Worm (Caenorhabditis elegans): Measurements from ENCODE around the gene nlp-33.

Gene nlp-33

DNA sequence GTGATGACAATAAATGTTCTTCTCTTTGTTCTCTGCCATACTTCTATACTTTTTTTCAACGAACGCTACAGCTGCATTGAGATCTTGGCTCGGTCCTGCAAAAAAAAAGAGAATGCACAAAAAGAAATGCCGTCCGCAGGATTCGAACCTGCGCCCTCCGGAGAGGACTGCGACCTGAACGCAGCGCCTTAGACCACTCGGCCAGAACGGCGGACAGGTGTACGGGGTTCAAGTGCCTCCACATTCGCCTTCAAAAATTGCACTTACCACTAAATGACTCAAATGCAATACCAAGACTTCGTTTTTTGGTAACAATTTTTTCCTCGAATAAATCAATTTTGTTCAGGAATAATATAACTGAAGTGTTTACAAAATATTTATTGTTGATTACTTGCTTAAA, 27.5 kb downstream of the nlp-33 start (continued):
- TF ChIP-seq madf-6 (GFP tag; IDR thresholded peaks at IDR 0.05) (peak; percentile 35), attf-6 (GFP tag; IDR thresholded peaks at IDR 0.05) (peak; percentile 16; the same call in 1 of the 2 replicates), F52B5.7 (tag; optimal IDR thresholded peaks at IDR 0.05) (no peak), hlh-26 (GFP tag; conservative IDR thresholded peaks at IDR 0.05) (no peak), unc-62 (GFP tag; optimal IDR thresholded peaks at IDR 0.05) (no peak), dpff-1 (tag; optimal IDR thresholded peaks at IDR 0.05) (no peak), chd-7 (tag; optimal IDR thresholded peaks at IDR 0.05) (peak; percentile 53), lin-26 (GFP tag; IDR thresholded peaks at IDR 0.05) (peak; percentile 23; the same call in 1 of the 2 replicates), nfyb-1 (GFP tag; IDR thresholded peaks at IDR 0.05) (peak; percentile 51; the same call in 1 of the 2 replicates), tbx-9 (tag; optimal IDR thresholded peaks at IDR 0.05; ENCODE audit: borderline replicate concordance) (no peak), atf-7 (tag; optimal IDR thresholded peaks at IDR 0.05) (no peak), nfya-1 (tag; optimal IDR thresholded peaks at IDR 0.05; ENCODE audit: borderline replicate concordance, insufficient read depth) (no peak), mcd-1 (GFP tag; IDR thresholded peaks at IDR 0.05) (peak; percentile 49; the same call in 1 of the 2 replicates), sdz-38 (tag; optimal IDR thresholded peaks at IDR 0.05) (no peak), aptf-2 (GFP tag; conservative IDR thresholded peaks at IDR 0.05) (no peak), lin-35 (GFP tag; optimal IDR thresholded peaks at IDR 0.05) (no peak), ceh-79 (tag; optimal IDR thresholded peaks at IDR 0.05) (no peak), die-1 (tag; optimal IDR thresholded peaks at IDR 0.05) (peak; percentile 7), gei-17 (GFP tag; optimal IDR thresholded peaks at IDR 0.05) (no peak), let-526 (GFP tag; IDR thresholded peaks at IDR 0.05) (no peak), xnd-1 (tag; optimal IDR thresholded peaks at IDR 0.05) (no peak), zim-3 (tag; optimal IDR thresholded peaks at IDR 0.05) (no peak), attf-3 (GFP tag; conservative IDR thresholded peaks at IDR 0.05) (no peak), C17E4.6 (GFP tag; IDR thresholded peaks at IDR 0.05) (no peak), Y53G8AR.9 (GFP tag; conservative IDR thresholded peaks at IDR 0.05) (0 out of 2 replicates have a peak, but pooled peaks have one; percentile 30), nfya-2 (GFP tag; IDR thresholded peaks at IDR 0.05) (no peak), ztf-3 (GFP tag; optimal IDR thresholded peaks at IDR 0.05) (no peak), bed-2 (GFP tag; IDR thresholded peaks at IDR 0.05) (no peak), F55B11.4 (tag; optimal IDR thresholded peaks at IDR 0.05; ENCODE audit: borderline replicate concordance, insufficient read depth) (no peak), ztf-28 (GFP tag; IDR thresholded peaks at IDR 0.05) (no peak), ztf-25 (GFP tag; IDR thresholded peaks at IDR 0.05) (no peak), bed-1 (GFP tag; IDR thresholded peaks at IDR 0.05) (no peak), F23B12.7 (tag; optimal IDR thresholded peaks at IDR 0.05; ENCODE audit: insufficient read depth) (no peak), snpc-1.3 (tag; optimal IDR thresholded peaks at IDR 0.05; ENCODE audit: insufficient read depth) (no peak), F37B4.10 (GFP tag; IDR thresholded peaks at IDR 0.05) (no peak), hlh-12 (tag; optimal IDR thresholded peaks at IDR 0.05) (no peak), ceh-27 (GFP tag; optimal IDR thresholded peaks at IDR 0.05) (no peak), nhr-179 (tag; optimal IDR thresholded peaks at IDR 0.05) (no peak), F57A8.1 (GFP tag; optimal IDR thresholded peaks at IDR 0.05) (no peak), tbp1 (GFP tag; optimal IDR thresholded peaks at IDR 0.05) (peak; percentile 93), B0336.3 (GFP tag; IDR thresholded peaks at IDR 0.05) (no peak), rec-8 (tag; optimal IDR thresholded peaks at IDR 0.05) (no peak), hsf-1 (GFP tag; IDR thresholded peaks at IDR 0.05) (no peak), let-607 (tag; optimal IDR thresholded peaks at IDR 0.05) (no peak), nhr-120 (GFP tag; IDR thresholded peaks at IDR 0.05) (no peak), repo-1 (tag; optimal IDR thresholded peaks at IDR 0.05) (peak; percentile 34), mel-28 (tag; optimal IDR thresholded peaks at IDR 0.05; ENCODE audit: borderline replicate concordance) (no peak), lag-1 (GFP tag; IDR thresholded peaks at IDR 0.05) (no peak)

Data from whole organism, young adult.